Fruit fly (Drosophila melanogaster): ENCODE data around the gene CG15531.

Gene CG15531

dm6 chr3R:30200091-30200698 is 4.2 kb upstream of the CG15531 start (continued):
- TF ChIP-seq vnd (GFP tag; IDR thresholded peaks at IDR 0.05; ENCODE audit: partially characterized antibody), result no peak
- no peak for TF ChIP-seq Atf3 (GFP tag; optimal IDR thresholded peaks at IDR 0.05)
- peak; percentile 1 for TF ChIP-seq CG12219 (GFP tag; optimal IDR thresholded peaks at IDR 0.05)
- peak; percentile 44 for TF ChIP-seq Ptx1 (GFP tag; IDR thresholded peaks at IDR 0.05)
- TF ChIP-seq Bteb2 (GFP tag; optimal IDR thresholded peaks at IDR 0.05), result peak; percentile 21
- TF ChIP-seq CG11085 (GFP tag; IDR thresholded peaks at IDR 0.05), result no peak
- TF ChIP-seq slbo (GFP tag; IDR thresholded peaks at IDR 0.05), result peak; percentile 73
- no peak for TF ChIP-seq Hmx (GFP tag; optimal IDR thresholded peaks at IDR 0.05)
- peak; percentile 33 for TF ChIP-seq Side (GFP tag; optimal IDR thresholded peaks at IDR 0.05)
- no peak for TF ChIP-seq abd-A (tag; optimal IDR thresholded peaks at IDR 0.05)
- TF ChIP-seq CG7928 (GFP tag; optimal IDR thresholded peaks at IDR 0.05), result no peak
- peak; percentile 24 to 44 for TF ChIP-seq dpn (GFP tag; optimal IDR thresholded peaks at IDR 0.05)
- peak; percentile 64 for TF ChIP-seq dysf (GFP tag; IDR thresholded peaks at IDR 0.05)
- no peak for TF ChIP-seq CG34422 (GFP tag; IDR thresholded peaks at IDR 0.05)
- peak; percentile 42 for TF ChIP-seq CG18599 (GFP tag; optimal IDR thresholded peaks at IDR 0.05)
- no peak for TF ChIP-seq MTF-1 (GFP tag; optimal IDR thresholded peaks at IDR 0.05; ENCODE audit: borderline replicate concordance)
- no peak for TF ChIP-seq so (GFP tag; IDR thresholded peaks at IDR 0.05)
- no peak for TF ChIP-seq pum (GFP tag; optimal IDR thresholded peaks at IDR 0.05)
- no peak for TF ChIP-seq hkb (optimal IDR thresholded peaks at IDR 0.05)
- TF ChIP-seq hkb (GFP tag; IDR thresholded peaks at IDR 0.05), result peak; percentile 29; the same call in 1 of the 2 replicates
- TF ChIP-seq bigmax (GFP tag; optimal IDR thresholded peaks at IDR 0.05), result no peak
- 0 out of 2 replicates have a peak, but pooled peaks have one; percentile 46 for TF ChIP-seq GATAe (GFP tag; conservative IDR thresholded peaks at IDR 0.05)
- 0 out of 3 replicates have a peak, but pooled peaks have one; percentile 30 for TF ChIP-seq ci (GFP tag; IDR thresholded peaks at IDR 0.05)
- no peak for TF ChIP-seq NC2β (GFP tag; optimal IDR thresholded peaks at IDR 0.05)
- no peak for TF ChIP-seq CG17612 (GFP tag; IDR thresholded peaks at IDR 0.05)
- no peak for TF ChIP-seq CG1233 (GFP tag; optimal IDR thresholded peaks at IDR 0.05)
- TF ChIP-seq CG17385 (GFP tag; optimal IDR thresholded peaks at IDR 0.05), result peak; percentile 14
- TF ChIP-seq eve (GFP tag; optimal IDR thresholded peaks at IDR 0.05), result no peak
- peak; percentile 22 for TF ChIP-seq mirr (GFP tag; optimal IDR thresholded peaks at IDR 0.05)
- TF ChIP-seq CG11247 (GFP tag; IDR thresholded peaks at IDR 0.05), result no peak
- no peak for TF ChIP-seq wek (GFP tag; optimal IDR thresholded peaks at IDR 0.05)
- no peak for TF ChIP-seq tup (GFP tag; optimal IDR thresholded peaks at IDR 0.05)
- no peak for TF ChIP-seq org-1 (GFP tag; optimal IDR thresholded peaks at IDR 0.05)
- no peak for TF ChIP-seq Fer2 (tag; optimal IDR thresholded peaks at IDR 0.05)
- TF ChIP-seq dimm (GFP tag; IDR thresholded peaks at IDR 0.05), result 0 out of 2 replicates have a peak, but pooled peaks have one; percentile 22
- TF ChIP-seq CG12155 (GFP tag; optimal IDR thresholded peaks at IDR 0.05), result peak; percentile 18
- no peak for TF ChIP-seq CG3065 (GFP tag; optimal IDR thresholded peaks at IDR 0.05)
- TF ChIP-seq CG17361 (GFP tag; IDR thresholded peaks at IDR 0.05), result peak; percentile 49; the same call in 1 of the 3 replicates
- no peak for TF ChIP-seq CG10366 (GFP tag; IDR thresholded peaks at IDR 0.05)
- 0 out of 2 replicates have a peak, but pooled peaks have one; percentile 33 for TF ChIP-seq toy (GFP tag; IDR thresholded peaks at IDR 0.05)
- no peak for TF ChIP-seq CG31441 (GFP tag; IDR thresholded peaks at IDR 0.05)
- TF ChIP-seq Deaf1 (tag; optimal IDR thresholded peaks at IDR 0.05), result no peak
- no peak for TF ChIP-seq disco-r (GFP tag; optimal IDR thresholded peaks at IDR 0.05)
- TF ChIP-seq CG8765 (GFP tag; IDR thresholded peaks at IDR 0.05), result no peak
- no peak for TF ChIP-seq schlank (tag; optimal IDR thresholded peaks at IDR 0.05)
- peak; percentile 34; the same call in 1 of the 2 replicates for TF ChIP-seq Atf6 (GFP tag; IDR thresholded peaks at IDR 0.05)
- no peak for TF ChIP-seq sna (GFP tag; IDR thresholded peaks at IDR 0.05; ENCODE audit: partially characterized antibody)
- peak; percentile 28 for TF ChIP-seq CG2678 (tag; optimal IDR thresholded peaks at IDR 0.05)
- TF ChIP-seq Max (GFP tag; optimal IDR thresholded peaks at IDR 0.05), result no peak
- no peak for TF ChIP-seq Meics (GFP tag; optimal IDR thresholded peaks at IDR 0.05)
- TF ChIP-seq CG17328 (GFP tag; IDR thresholded peaks at IDR 0.05), result no peak

Measured in whole organism, embryonic.